Fruit fly (Drosophila melanogaster) whole organism, embryonic: ENCODE results near the gene Chro.

Experiments
- Abd-B ChIP-seq: fragments of 200-800 bp; sonication (Bioruptor generic); optimal IDR thresholded peaks from 2 replicates; lab custom pipeline; 2018; ENCODE audit warnings: missing biosample characterization, mild to moderate bottlenecking, missing genetic modification characterization, moderate library complexity
- CG10321 ChIP-seq: fragments of 200-800 bp; sonication (Bioruptor generic); IDR thresholded peaks from 2 replicates; pipeline ENCODE4 v1.3.6; 2022; ENCODE audit warnings: missing biosample characterization, missing genetic modification characterization
- CG11723 ChIP-seq: fragments of 200-800 bp; sonication (Bioruptor generic); optimal IDR thresholded peaks from 2 replicates; lab custom pipeline; 2017; ENCODE audit warnings: missing biosample characterization, mild to moderate bottlenecking, missing genetic modification characterization
- CG13287 ChIP-seq: fragments of 200-800 bp; sonication (Bioruptor generic); IDR thresholded peaks from 2 replicates; pipeline ENCODE4 v1.3.6; 2022; ENCODE audit warnings: missing biosample characterization, missing genetic modification characterization; ENCODE audit not compliant: partially characterized antibody
- CG15601 ChIP-seq: fragments of 200-800 bp; sonication (Bioruptor generic); optimal IDR thresholded peaks from 3 replicates; lab custom pipeline; 2019; ENCODE audit warnings: missing biosample characterization, mild to moderate bottlenecking, missing genetic modification characterization, moderate library complexity
- CG1647 ChIP-seq: fragments of 200-800 bp; sonication (Bioruptor generic); optimal IDR thresholded peaks from 3 replicates; lab custom pipeline; 2016; ENCODE audit warnings: missing biosample characterization, missing genetic modification characterization
- CG17328 ChIP-seq: fragments of 200-800 bp; sonication (Bioruptor generic); IDR thresholded peaks from 2 replicates; pipeline ENCODE4 v1.3.6; 2022; ENCODE audit warnings: missing biosample characterization, missing genetic modification characterization
- CG17568 ChIP-seq: fragments of 200-800 bp; sonication (Bioruptor generic); optimal IDR thresholded peaks from 2 replicates; lab custom pipeline; 2018; ENCODE audit warnings: missing biosample characterization, mild to moderate bottlenecking, missing genetic modification characterization, moderate library complexity
- CG18619 ChIP-seq: fragments of 200-800 bp; sonication (Bioruptor generic); optimal IDR thresholded peaks from 3 replicates; lab custom pipeline; 2017; ENCODE audit warnings: missing biosample characterization, mild to moderate bottlenecking, missing genetic modification characterization
- CG18764 ChIP-seq: fragments of 200-800 bp; sonication (Bioruptor generic); optimal IDR thresholded peaks from 3 replicates; lab custom pipeline; 2016; ENCODE audit warnings: missing biosample characterization, missing genetic modification characterization
- CG2199 ChIP-seq: fragments of 200-800 bp; sonication (Bioruptor generic); IDR thresholded peaks from 3 replicates; pipeline ENCODE4 v1.3.6; 2022; ENCODE audit warnings: missing biosample characterization, missing genetic modification characterization
- CG2875 ChIP-seq: fragments of 200-800 bp; sonication (Bioruptor generic); optimal IDR thresholded peaks from 2 replicates; lab custom pipeline; 2017; ENCODE audit warnings: missing biosample characterization, mild to moderate bottlenecking, missing genetic modification characterization, missing genetic modification reagents
- CG3407 ChIP-seq: fragments of 200-800 bp; sonication (Bioruptor generic); optimal IDR thresholded peaks from 2 replicates; lab custom pipeline; 2018; ENCODE audit warnings: missing biosample characterization, mild to moderate bottlenecking, missing genetic modification characterization
- CG7556 ChIP-seq: fragments of 200-800 bp; sonication (Bioruptor generic); optimal IDR thresholded peaks from 2 replicates; lab custom pipeline; 2017; ENCODE audit warnings: missing biosample characterization, mild to moderate bottlenecking, missing genetic modification characterization
- CG7786 ChIP-seq: fragments of 200-800 bp; sonication (Bioruptor generic); optimal IDR thresholded peaks from 2 replicates; lab custom pipeline; 2016; ENCODE audit warnings: missing biosample characterization, missing genetic modification characterization
- CG8944 ChIP-seq: fragments of 200-800 bp; sonication (Bioruptor generic); optimal IDR thresholded peaks from 3 replicates; lab custom pipeline; 2016; ENCODE audit warnings: missing biosample characterization, missing genetic modification characterization
- CG9817 ChIP-seq: fragments of 200-800 bp; sonication (Bioruptor generic); optimal IDR thresholded peaks from 2 replicates; lab custom pipeline; 2018; ENCODE audit warnings: missing biosample characterization, mild to moderate bottlenecking, missing genetic modification characterization, moderate library complexity
- Dbx ChIP-seq: fragments of 200-800 bp; sonication (Bioruptor generic); IDR thresholded peaks from 3 replicates; pipeline ENCODE4 v1.3.6; 2022; ENCODE audit warnings: missing biosample characterization, missing genetic modification characterization
- ERR ChIP-seq: fragments of 200-800 bp; sonication (Bioruptor generic); optimal IDR thresholded peaks from 2 replicates; lab custom pipeline; 2016; ENCODE audit warnings: missing biosample characterization, missing genetic modification characterization
- HLH3B ChIP-seq: fragments of 200-800 bp; sonication (Bioruptor generic); IDR thresholded peaks from 2 replicates; pipeline ENCODE4 v1.3.6; 2022; ENCODE audit warnings: missing biosample characterization, missing genetic modification characterization
- Hr78 ChIP-seq, 2 experiments: fragments of 200-800 bp in 1 of 2; fragments of >200 bp in 1 of 2; sonication (Bioruptor generic) in 1 of 2; optimal IDR thresholded peaks; 2 replicates each; lab custom pipeline; 2017 to 2019; ENCODE audit warnings: missing biosample characterization in 2 of 2, missing genetic modification characterization in 2 of 2, mild to moderate bottlenecking in 1 of 2, moderate library complexity in 1 of 2
- Jarid2 ChIP-seq: fragments of 200-800 bp; sonication (Bioruptor generic); optimal IDR thresholded peaks from 3 replicates; lab custom pipeline; 2017; ENCODE audit warnings: mild to moderate bottlenecking, missing biosample characterization, missing genetic modification reagents, missing genetic modification characterization
- MBD-R2 ChIP-seq: fragments of 200-800 bp; sonication (Bioruptor generic); IDR thresholded peaks from 2 replicates; pipeline ENCODE4 v1.3.6; 2022; ENCODE audit warnings: missing biosample characterization, missing genetic modification characterization
- Mes4 ChIP-seq: fragments of 200-800 bp; sonication (Bioruptor generic); optimal IDR thresholded peaks from 2 replicates; lab custom pipeline; 2016; ENCODE audit warnings: missing biosample characterization, missing genetic modification characterization
- Ssrp ChIP-seq: fragments of 200-800 bp; sonication (Bioruptor generic); optimal IDR thresholded peaks from 2 replicates; lab custom pipeline; 2018; ENCODE audit warnings: missing biosample characterization, mild to moderate bottlenecking, missing genetic modification characterization, moderate library complexity
- ac ChIP-seq: fragments of 200-800 bp; sonication (Bioruptor generic); optimal IDR thresholded peaks from 3 replicates; lab custom pipeline; 2017; ENCODE audit warnings: missing biosample characterization, mild to moderate bottlenecking, missing genetic modification characterization
- al ChIP-seq: fragments of 200-800 bp; sonication (Bioruptor generic); IDR thresholded peaks from 2 replicates; pipeline ENCODE4 v1.3.6; 2022; ENCODE audit warnings: missing biosample characterization, missing genetic modification characterization
- ash1 ChIP-seq: fragments of 200-800 bp; sonication (Bioruptor generic); optimal IDR thresholded peaks from 2 replicates; lab custom pipeline; 2018; ENCODE audit warnings: missing biosample characterization, mild to moderate bottlenecking, missing genetic modification characterization
- br ChIP-seq: fragments of >200 bp; optimal IDR thresholded peaks from 2 replicates; lab custom pipeline; 2017
- cad ChIP-seq: fragments of >200 bp; optimal IDR thresholded peaks from 2 replicates; lab custom pipeline; 2017; ENCODE audit warnings: missing biosample characterization, missing genetic modification characterization
- cato ChIP-seq: fragments of 200-800 bp; sonication (Bioruptor generic); optimal IDR thresholded peaks from 2 replicates; lab custom pipeline; 2016; ENCODE audit warnings: missing biosample characterization, missing genetic modification characterization, borderline replicate concordance
- croc ChIP-seq: fragments of 200-800 bp; sonication (Bioruptor generic); conservative IDR thresholded peaks from 3 replicates; pipeline ENCODE4 v1.3.6; 2022; ENCODE audit warnings: missing biosample characterization, missing genetic modification characterization
- cwo ChIP-seq: fragments of 200-800 bp; sonication (Bioruptor generic); optimal IDR thresholded peaks from 3 replicates; lab custom pipeline; 2017; ENCODE audit warnings: missing biosample characterization, missing genetic modification characterization, mild to moderate bottlenecking, moderate library complexity, missing genetic modification reagents
- dmrt99B ChIP-seq: fragments of 200-800 bp; sonication (Bioruptor generic); optimal IDR thresholded peaks from 2 replicates; lab custom pipeline; 2018; ENCODE audit warnings: missing biosample characterization, mild to moderate bottlenecking, missing genetic modification characterization, moderate library complexity
- dpn ChIP-seq, 2 experiments: fragments of 200-800 bp; sonication (Bioruptor generic); optimal IDR thresholded peaks; 3 replicates each; lab custom pipeline; 2016; ENCODE audit warnings: missing biosample characterization in 2 of 2, missing genetic modification characterization in 2 of 2
- h ChIP-seq: fragments of >200 bp; optimal IDR thresholded peaks from 2 replicates; lab custom pipeline; 2017
- jing ChIP-seq: fragments of 200-800 bp; sonication (Bioruptor generic); optimal IDR thresholded peaks from 2 replicates; lab custom pipeline; 2018; ENCODE audit warnings: missing biosample characterization, mild to moderate bottlenecking, missing genetic modification characterization
- lmd ChIP-seq: fragments of 200-800 bp; sonication (Bioruptor generic); IDR thresholded peaks from 2 replicates; pipeline ENCODE4 v1.3.6; 2022; ENCODE audit warnings: missing biosample characterization, missing genetic modification characterization
- lola ChIP-seq, 3 experiments: fragments of >200 bp in 2 of 3; fragments of 200-800 bp in 1 of 3; sonication (Bioruptor generic) in 1 of 3; optimal IDR thresholded peaks; 2 replicates each; lab custom pipeline; 2017 to 2019; ENCODE audit warnings: missing biosample characterization in 3 of 3, missing genetic modification characterization in 3 of 3, mild to moderate bottlenecking in 1 of 3, moderate library complexity in 1 of 3
- pan ChIP-seq, 4 experiments: fragments of >200 bp in 3 of 4; fragments of 200-800 bp in 1 of 4; sonication (Bioruptor generic) in 1 of 4; optimal IDR thresholded peaks in 3 of 4; IDR thresholded peaks in 1 of 4; 2 replicates each; pipeline versions ENCODE4 v1.3.6 to Lab custom; 2017 to 2022; ENCODE audit warnings: missing biosample characterization in 2 of 4, missing genetic modification characterization in 2 of 4, mixed read lengths in 1 of 4
- pb ChIP-seq: fragments of 200-800 bp; sonication (Bioruptor generic); optimal IDR thresholded peaks from 3 replicates; lab custom pipeline; 2016; ENCODE audit warnings: missing biosample characterization, missing genetic modification characterization
- prd ChIP-seq, 3 experiments: fragments of >200 bp in 2 of 3; fragments of 200-800 bp in 1 of 3; sonication (Bioruptor generic) in 1 of 3; optimal IDR thresholded peaks in 2 of 3; IDR thresholded peaks in 1 of 3; 2 replicates in 2 of 3; 3 replicates in 1 of 3; pipeline versions ENCODE4 v1.3.6 to Lab custom; 2017 to 2022; ENCODE audit warnings: missing biosample characterization in 1 of 3, missing genetic modification characterization in 1 of 3
- salm ChIP-seq: fragments of 200-800 bp; sonication (Bioruptor generic); optimal IDR thresholded peaks from 2 replicates; lab custom pipeline; 2018; ENCODE audit warnings: missing biosample characterization, mild to moderate bottlenecking, missing genetic modification characterization
- sd ChIP-seq: fragments of 200-800 bp; sonication (Bioruptor generic); optimal IDR thresholded peaks from 3 replicates; lab custom pipeline; 2018; ENCODE audit warnings: missing biosample characterization, mild to moderate bottlenecking, missing genetic modification characterization, moderate library complexity
- slou ChIP-seq: fragments of 200-800 bp; sonication (Bioruptor generic); optimal IDR thresholded peaks from 3 replicates; lab custom pipeline; 2016; ENCODE audit warnings: missing biosample characterization, missing genetic modification characterization
- sr ChIP-seq: fragments of 200-800 bp; sonication (Bioruptor generic); IDR thresholded peaks from 3 replicates; pipeline ENCODE4 v1.3.6; 2022; ENCODE audit warnings: missing biosample characterization, missing genetic modification characterization
- ttk ChIP-seq: fragments of 200-800 bp; sonication (Bioruptor generic); IDR thresholded peaks from 2 replicates; pipeline ENCODE4 v2.1.2; 2022; ENCODE audit warnings: missing biosample characterization, missing genetic modification characterization
- tup ChIP-seq: fragments of 200-800 bp; sonication (Bioruptor generic); optimal IDR thresholded peaks from 2 replicates; lab custom pipeline; 2016; ENCODE audit warnings: missing biosample characterization, mild to moderate bottlenecking, missing genetic modification characterization, moderate library complexity
- usp ChIP-seq: fragments of >200 bp; optimal IDR thresholded peaks from 2 replicates; lab custom pipeline; 2017; ENCODE audit warnings: missing biosample characterization, missing genetic modification characterization
- vfl ChIP-seq: fragments of 200-800 bp; sonication (Bioruptor generic); optimal IDR thresholded peaks from 2 replicates; lab custom pipeline; 2016; ENCODE audit warnings: missing biosample characterization, missing genetic modification characterization

Chro gene

dm6 chr3L:22847679-22848118, 31.1 kb downstream of the Chro start (continued):
- TF ChIP-seq CG2875 (GFP tag; lab: Kevin White, UChicago) (no peak), salm (no peak), Abd-B (GFP tag; lab: Kevin White, UChicago) (no peak), lola (GFP tag; optimal IDR thresholded peaks at IDR 0.05; lab: Kevin White, UChicago) (no peak), CG3407 (GFP tag; lab: Kevin White, UChicago) (no peak), Ssrp (tag; lab: Kevin White, UChicago) (no peak), jing (GFP tag; lab: Kevin White, UChicago) (no peak), ERR (GFP tag; lab: Kevin White, UChicago) (no peak), CG8944 (no peak), Hr78 (GFP tag; optimal IDR thresholded peaks at IDR 0.05; lab: Kevin White, UChicago) (no peak), dmrt99B (no peak), CG7786 (no peak), HLH3B (no peak), ash1 (no peak), ac (no peak), ttk (GFP tag; lab: Robert Waterston, UW) (peak; percentile 10; the same call in 1 of the 2 replicates), CG1647 (GFP tag; lab: Kevin White, UChicago) (no peak), pb (GFP tag; lab: Kevin White, UChicago) (no peak), h (no peak), al (no peak), usp (GFP tag; lab: Kevin White, UChicago) (no peak), CG11723 (GFP tag; lab: Kevin White, UChicago) (no peak), cwo (GFP tag; lab: Kevin White, UChicago) (no peak), sr (no peak), CG9817 (no peak), CG10321 (no peak), CG18619 (GFP tag; lab: Kevin White, UChicago) (no peak), pan (optimal IDR thresholded peaks at IDR 0.05; lab: Kevin White, UChicago) (no peak), pan (GFP tag; optimal IDR thresholded peaks at IDR 0.05 in 1 of 2, IDR thresholded peaks at IDR 0.05 in 1 of 2) (no peak), CG17328 (0 out of 2 replicates have a peak, but pooled peaks have one; percentile 15), Mes4 (GFP tag; lab: Kevin White, UChicago) (no peak), cad (peak; percentile 32), CG13287 (GFP tag; lab: Robert Waterston, UW) (peak; percentile 72), tup (GFP tag; lab: Kevin White, UChicago) (no peak), cato (GFP tag; lab: Kevin White, UChicago) (no peak), CG18764 (GFP tag; lab: Kevin White, UChicago) (no peak), dpn (GFP tag; optimal IDR thresholded peaks at IDR 0.05; lab: Kevin White, UChicago) (no peak), Jarid2 (GFP tag; lab: Kevin White, UChicago) (no peak), br (lab: Kevin White, UChicago) (no peak), CG2199 (GFP tag; lab: Robert Waterston, UW) (peak; percentile 22; the same call in 1 of the 3 replicates), croc (GFP tag; lab: Robert Waterston, UW) (no peak), CG17568 (no peak), lmd (GFP tag; lab: Robert Waterston, UW) (no peak), CG15601 (tag; lab: Kevin White, UChicago) (peak; percentile 6), prd (optimal IDR thresholded peaks at IDR 0.05; lab: Kevin White, UChicago) (no peak), prd (GFP tag; IDR thresholded peaks at IDR 0.05; lab: Robert Waterston, UW) (0 out of 3 replicates have a peak, but pooled peaks have one; percentile 8), slou (no peak), sd (tag; lab: Kevin White, UChicago) (no peak), Dbx (no peak), MBD-R2 (GFP tag; lab: Robert Waterston, UW) (no peak), CG7556 (GFP tag; lab: Kevin White, UChicago) (no peak), vfl (GFP tag; lab: Kevin White, UChicago) (no peak)
